Fruit fly (Drosophila melanogaster) whole organism, prepupa: Measurements from ENCODE around the gene CG4935.

Experiments
- CG10631 ChIP-seq: fragments of 200-800 bp; sonication (Bioruptor generic); optimal IDR thresholded peaks from 2 replicates; lab custom pipeline; 2016; ENCODE audit warnings: missing biosample characterization, missing genetic modification characterization
- CG10669 ChIP-seq: fragments of 200-800 bp; sonication (Bioruptor generic); optimal IDR thresholded peaks from 3 replicates; lab custom pipeline; 2018; ENCODE audit warnings: missing biosample characterization, mild to moderate bottlenecking, missing genetic modification characterization, moderate library complexity
- CG11294 ChIP-seq: fragments of 200-800 bp; sonication (Bioruptor generic); IDR thresholded peaks from 2 replicates; pipeline ENCODE4 v1.3.6; 2022; ENCODE audit warnings: missing biosample characterization, missing genetic modification characterization
- CG11762 ChIP-seq: fragments of 200-800 bp; sonication (Bioruptor generic); optimal IDR thresholded peaks from 3 replicates; lab custom pipeline; 2016; ENCODE audit warnings: missing biosample characterization, missing genetic modification characterization; ENCODE audit not compliant: insufficient read depth
- CG11902 ChIP-seq: fragments of 200-800 bp; sonication (Bioruptor generic); optimal IDR thresholded peaks from 3 replicates; lab custom pipeline; 2016; ENCODE audit warnings: missing biosample characterization, missing genetic modification characterization
- CG15336 ChIP-seq: fragments of 200-800 bp; sonication (Bioruptor generic); IDR thresholded peaks from 2 replicates; pipeline ENCODE4 v1.3.6; 2022; ENCODE audit warnings: missing biosample characterization, missing genetic modification characterization
- CG1621 ChIP-seq: fragments of 200-800 bp; sonication (Bioruptor generic); optimal IDR thresholded peaks from 3 replicates; lab custom pipeline; 2018; ENCODE audit warnings: missing biosample characterization, mild to moderate bottlenecking, missing genetic modification characterization
- CG16779 ChIP-seq: fragments of 200-800 bp; sonication (Bioruptor generic); optimal IDR thresholded peaks from 3 replicates; lab custom pipeline; 2017; ENCODE audit warnings: missing biosample characterization, mild to moderate bottlenecking, missing genetic modification characterization
- CG3032 ChIP-seq: fragments of 200-800 bp; optimal IDR thresholded peaks from 2 replicates; lab custom pipeline; 2019; ENCODE audit warnings: missing biosample characterization, mild to moderate bottlenecking, missing genetic modification characterization, moderate library complexity
- CG31627 ChIP-seq: fragments of 200-800 bp; sonication (Bioruptor generic); optimal IDR thresholded peaks from 3 replicates; lab custom pipeline; 2016; ENCODE audit warnings: missing biosample characterization, missing genetic modification characterization
- CG32006 ChIP-seq: fragments of 200-800 bp; sonication (Bioruptor generic); optimal IDR thresholded peaks from 3 replicates; lab custom pipeline; 2017; ENCODE audit warnings: missing biosample characterization, mild to moderate bottlenecking, missing genetic modification characterization
- CG34406 ChIP-seq: fragments of 200-800 bp; sonication (Bioruptor generic); optimal IDR thresholded peaks from 3 replicates; lab custom pipeline; 2016; ENCODE audit warnings: missing biosample characterization, missing genetic modification characterization
- CG3919 ChIP-seq: fragments of 200-800 bp; sonication (Bioruptor generic); optimal IDR thresholded peaks from 3 replicates; lab custom pipeline; 2016; ENCODE audit warnings: missing biosample characterization, missing genetic modification characterization
- CG4318 ChIP-seq: fragments of 200-800 bp; sonication (Bioruptor generic); optimal IDR thresholded peaks from 3 replicates; lab custom pipeline; 2017; ENCODE audit warnings: missing biosample characterization, mild to moderate bottlenecking, missing genetic modification characterization
- CG6163 ChIP-seq: fragments of 200-800 bp; sonication (Bioruptor generic); IDR thresholded peaks from 3 replicates; pipeline ENCODE4 v1.3.6; 2022; ENCODE audit warnings: missing biosample characterization, missing genetic modification characterization
- CG6276 ChIP-seq: fragments of 200-800 bp; sonication (Bioruptor generic); optimal IDR thresholded peaks from 2 replicates; lab custom pipeline; 2017; ENCODE audit warnings: missing biosample characterization, mild to moderate bottlenecking, missing genetic modification characterization
- CG6792 ChIP-seq: fragments of 200-800 bp; sonication (Bioruptor generic); optimal IDR thresholded peaks from 3 replicates; lab custom pipeline; 2016; ENCODE audit warnings: missing biosample characterization, missing genetic modification characterization
- CG6808 ChIP-seq: fragments of 200-800 bp; sonication (Bioruptor generic); optimal IDR thresholded peaks from 3 replicates; lab custom pipeline; 2017; ENCODE audit warnings: missing biosample characterization, missing genetic modification characterization, mild to moderate bottlenecking, moderate library complexity, missing genetic modification reagents
- CG6854 ChIP-seq: fragments of 200-800 bp; sonication (Bioruptor generic); optimal IDR thresholded peaks from 2 replicates; lab custom pipeline; 2017; ENCODE audit warnings: missing biosample characterization, mild to moderate bottlenecking, missing genetic modification characterization
- CG7368 ChIP-seq: fragments of 200-800 bp; sonication (Bioruptor generic); optimal IDR thresholded peaks from 3 replicates; lab custom pipeline; 2016; ENCODE audit warnings: missing biosample characterization, missing genetic modification characterization
- CG8319 ChIP-seq: fragments of 200-800 bp; sonication (Bioruptor generic); optimal IDR thresholded peaks from 3 replicates; lab custom pipeline; 2016; ENCODE audit warnings: missing biosample characterization, missing genetic modification characterization
- Eip75B ChIP-seq: fragments of 200-800 bp; sonication (Bioruptor generic); optimal IDR thresholded peaks from 3 replicates; lab custom pipeline; 2016; ENCODE audit warnings: missing biosample characterization, missing genetic modification characterization
- Eip78C ChIP-seq: fragments of 200-800 bp; sonication (Bioruptor generic); peaks from one replicate; lab custom pipeline; 2016; ENCODE audit warnings: missing biosample characterization, missing genetic modification characterization
- Ets96B ChIP-seq: fragments of 200-800 bp; optimal IDR thresholded peaks from 2 replicates; lab custom pipeline; 2019; ENCODE audit warnings: missing biosample characterization, mild to moderate bottlenecking, missing genetic modification characterization, moderate library complexity
- Gug ChIP-seq: fragments of 200-800 bp; sonication (Bioruptor generic); IDR thresholded peaks from 2 replicates; pipeline ENCODE4 v1.3.6; 2022; ENCODE audit warnings: missing biosample characterization, missing genetic modification characterization
- Hr38 ChIP-seq: sonication (Bioruptor generic); optimal IDR thresholded peaks from 2 replicates; lab custom pipeline; 2016; ENCODE audit warnings: missing biosample characterization, missing genetic modification characterization
- Hr39 ChIP-seq: fragments of 200-800 bp; sonication (Bioruptor generic); optimal IDR thresholded peaks from 2 replicates; lab custom pipeline; 2016; ENCODE audit warnings: missing biosample characterization, missing genetic modification characterization
- Hr4 ChIP-seq: fragments of 200-800 bp; sonication (Bioruptor generic); optimal IDR thresholded peaks from 3 replicates; lab custom pipeline; 2016; ENCODE audit warnings: missing biosample characterization, missing genetic modification characterization
- Lpt ChIP-seq: fragments of 200-800 bp; sonication (Bioruptor generic); optimal IDR thresholded peaks from 3 replicates; lab custom pipeline; 2016; ENCODE audit warnings: missing biosample characterization, missing genetic modification characterization
- Met ChIP-seq: fragments of 200-800 bp; sonication (Bioruptor generic); optimal IDR thresholded peaks from 3 replicates; lab custom pipeline; 2016; ENCODE audit warnings: missing biosample characterization, missing genetic modification characterization
- OdsH ChIP-seq: fragments of 200-800 bp; sonication (Bioruptor generic); optimal IDR thresholded peaks from 3 replicates; lab custom pipeline; 2016; ENCODE audit warnings: missing biosample characterization, missing genetic modification characterization
- Smox ChIP-seq: fragments of 200-800 bp; sonication (Bioruptor generic); optimal IDR thresholded peaks from 3 replicates; lab custom pipeline; 2016; ENCODE audit warnings: missing biosample characterization, missing genetic modification characterization
- Sox102F ChIP-seq: fragments of 200-800 bp; sonication (Bioruptor generic); optimal IDR thresholded peaks from 2 replicates; lab custom pipeline; 2016; ENCODE audit warnings: missing biosample characterization, mild to moderate bottlenecking, missing genetic modification characterization
- achi ChIP-seq: fragments of 200-800 bp; sonication (Bioruptor generic); optimal IDR thresholded peaks from 3 replicates; lab custom pipeline; 2016; ENCODE audit warnings: missing biosample characterization, missing genetic modification characterization
- acj6 ChIP-seq: fragments of 200-800 bp; sonication (Bioruptor generic); optimal IDR thresholded peaks from 3 replicates; lab custom pipeline; 2016; ENCODE audit warnings: missing biosample characterization, missing genetic modification characterization
- cyc ChIP-seq: fragments of 200-800 bp; sonication (Bioruptor generic); optimal IDR thresholded peaks from 3 replicates; lab custom pipeline; 2016; ENCODE audit warnings: missing biosample characterization, missing genetic modification characterization
- dac ChIP-seq: fragments of 200-800 bp; sonication (Bioruptor generic); optimal IDR thresholded peaks from 2 replicates; lab custom pipeline; 2017; ENCODE audit warnings: missing biosample characterization, mild to moderate bottlenecking, missing genetic modification characterization
- dsx ChIP-seq: fragments of 200-800 bp; optimal IDR thresholded peaks from 3 replicates; lab custom pipeline; 2019; ENCODE audit warnings: missing biosample characterization, mild to moderate bottlenecking, missing genetic modification characterization, moderate library complexity; ENCODE audit not compliant: poor library complexity, severe bottlenecking
- eg ChIP-seq: fragments of 200-800 bp; sonication (Bioruptor generic); IDR thresholded peaks from 3 replicates; pipeline ENCODE4 v1.3.6; 2022; ENCODE audit warnings: missing biosample characterization, missing genetic modification characterization
- esn ChIP-seq: fragments of 200-800 bp; sonication (Bioruptor generic); optimal IDR thresholded peaks from 2 replicates; lab custom pipeline; 2016; ENCODE audit warnings: missing biosample characterization, mild to moderate bottlenecking, missing genetic modification characterization, moderate library complexity
- fd59A ChIP-seq: fragments of 200-800 bp; sonication (Bioruptor generic); optimal IDR thresholded peaks from 2 replicates; lab custom pipeline; 2017; ENCODE audit warnings: missing biosample characterization, mild to moderate bottlenecking, missing genetic modification characterization, missing genetic modification reagents
- fd85E ChIP-seq: fragments of 200-800 bp; sonication (Bioruptor generic); optimal IDR thresholded peaks from 3 replicates; lab custom pipeline; 2016; ENCODE audit warnings: missing biosample characterization, missing genetic modification characterization
- lz ChIP-seq: fragments of 200-800 bp; sonication (Bioruptor generic); optimal IDR thresholded peaks from 3 replicates; lab custom pipeline; 2016; ENCODE audit warnings: missing biosample characterization, missing genetic modification characterization
- net ChIP-seq: fragments of 200-800 bp; sonication (Bioruptor generic); optimal IDR thresholded peaks from 3 replicates; lab custom pipeline; 2016; ENCODE audit warnings: missing biosample characterization, missing genetic modification characterization
- pdm3 ChIP-seq: fragments of 200-800 bp; sonication (Bioruptor generic); optimal IDR thresholded peaks from 3 replicates; lab custom pipeline; 2016; ENCODE audit warnings: missing biosample characterization, missing genetic modification characterization
- salr ChIP-seq, 2 experiments: fragments of 200-800 bp; sonication (Bioruptor generic); optimal IDR thresholded peaks; 3 replicates each; lab custom pipeline; 2016 to 2018; ENCODE audit warnings: missing biosample characterization in 2 of 2, missing genetic modification characterization in 2 of 2, mild to moderate bottlenecking in 1 of 2
- spab ChIP-seq: fragments of 200-800 bp; sonication (Bioruptor generic); optimal IDR thresholded peaks from 2 replicates; lab custom pipeline; 2017; ENCODE audit warnings: missing biosample characterization, mild to moderate bottlenecking, missing genetic modification characterization, missing genetic modification reagents
- ss ChIP-seq, 2 experiments: fragments of 200-800 bp; sonication (Bioruptor generic); optimal IDR thresholded peaks; 2 replicates in 1 of 2; 3 replicates in 1 of 2; lab custom pipeline; 2017 to 2018; ENCODE audit warnings: mild to moderate bottlenecking in 2 of 2, missing biosample characterization in 2 of 2, missing genetic modification characterization in 2 of 2, moderate library complexity in 1 of 2
- svp ChIP-seq: fragments of 200-800 bp; sonication (Bioruptor generic); peaks from one replicate; lab custom pipeline; 2016; ENCODE audit warnings: missing biosample characterization, missing genetic modification characterization
- vri ChIP-seq: fragments of 200-800 bp; sonication (Bioruptor generic); optimal IDR thresholded peaks from 3 replicates; lab custom pipeline; 2016; ENCODE audit warnings: missing biosample characterization, mild to moderate bottlenecking, missing genetic modification characterization

Gene CG4935

dm6 chr2L:16269232-16270134 is 7.5 kb downstream of the CG4935 start:
- TF ChIP-seq CG15336 (GFP tag; lab: Robert Waterston, UW) (no peak), CG6163 (GFP tag; lab: Robert Waterston, UW) (no peak), CG3032 (peak; percentile 32), salr (GFP tag; optimal IDR thresholded peaks at IDR 0.05; lab: Kevin White, UChicago) (peak in 1 of 2 experiments; percentile 39), esn (peak; percentile 78), Gug (GFP tag; lab: Robert Waterston, UW) (no peak), fd59A (GFP tag; lab: Kevin White, UChicago) (peak; percentile 6), Ets96B (peak; percentile 53), Hr38 (GFP tag; lab: Kevin White, UChicago) (no peak), vri (GFP tag; lab: Kevin White, UChicago) (peak; percentile 97), Sox102F (GFP tag; lab: Kevin White, UChicago) (peak; percentile 78), lz (GFP tag; lab: Kevin White, UChicago) (peak; percentile 51), CG6276 (GFP tag; lab: Kevin White, UChicago) (peak; percentile 70), CG6808 (GFP tag; lab: Kevin White, UChicago) (peak; percentile 71), pdm3 (GFP tag; lab: Kevin White, UChicago) (peak; percentile 31), Eip78C (GFP tag; lab: Kevin White, UChicago) (peak; percentile 91), dac (GFP tag; lab: Kevin White, UChicago) (no peak), Hr4 (GFP tag; lab: Kevin White, UChicago) (peak; percentile 6), svp (GFP tag; lab: Kevin White, UChicago) (no peak), CG34406 (peak; percentile 74), CG10669 (GFP tag; lab: Kevin White, UChicago) (peak; percentile 11), acj6 (GFP tag; lab: Kevin White, UChicago) (peak; percentile 34), Hr39 (GFP tag; lab: Kevin White, UChicago) (no peak), CG10631 (GFP tag; lab: Kevin White, UChicago) (no peak), eg (no peak), OdsH (peak; percentile 13), CG8319 (GFP tag; lab: Kevin White, UChicago) (peak; percentile 64), spab (GFP tag; lab: Kevin White, UChicago) (peak; percentile 61), CG31627 (GFP tag; lab: Kevin White, UChicago) (peak; percentile 23), fd85E (peak; percentile 60), CG11902 (GFP tag; lab: Kevin White, UChicago) (no peak), achi (GFP tag; lab: Kevin White, UChicago) (peak; percentile 65), CG32006 (GFP tag; lab: Kevin White, UChicago) (peak; percentile 2), CG1621 (tag; lab: Kevin White, UChicago) (peak; percentile 70), cyc (GFP tag; lab: Kevin White, UChicago) (peak; percentile 21), CG6792 (GFP tag; lab: Kevin White, UChicago) (peak; percentile 74), Smox (GFP tag; lab: Kevin White, UChicago) (peak; percentile 57), CG16779 (tag; lab: Kevin White, UChicago) (peak; percentile 79), CG3919 (GFP tag; lab: Kevin White, UChicago) (peak; percentile 82), Met (GFP tag; lab: Kevin White, UChicago) (peak; percentile 71), Eip75B (GFP tag; lab: Kevin White, UChicago) (peak; percentile 70), net (peak; percentile 52), CG6854 (GFP tag; lab: Kevin White, UChicago) (peak; percentile 96), CG7368 (peak; percentile 84), Lpt (GFP tag; lab: Kevin White, UChicago) (peak; percentile 79), ss (GFP tag; optimal IDR thresholded peaks at IDR 0.05; lab: Kevin White, UChicago) (peak; percentile 78 to 83), CG11762 (GFP tag; lab: Kevin White, UChicago) (peak; percentile 26), CG11294 (GFP tag; lab: Robert Waterston, UW) (no peak), CG4318 (no peak), dsx (GFP tag; lab: Kevin White, UChicago) (peak; percentile 61)
